Worm (Caenorhabditis elegans): ENCODE measurements around the gene cnc-9.

DNA sequence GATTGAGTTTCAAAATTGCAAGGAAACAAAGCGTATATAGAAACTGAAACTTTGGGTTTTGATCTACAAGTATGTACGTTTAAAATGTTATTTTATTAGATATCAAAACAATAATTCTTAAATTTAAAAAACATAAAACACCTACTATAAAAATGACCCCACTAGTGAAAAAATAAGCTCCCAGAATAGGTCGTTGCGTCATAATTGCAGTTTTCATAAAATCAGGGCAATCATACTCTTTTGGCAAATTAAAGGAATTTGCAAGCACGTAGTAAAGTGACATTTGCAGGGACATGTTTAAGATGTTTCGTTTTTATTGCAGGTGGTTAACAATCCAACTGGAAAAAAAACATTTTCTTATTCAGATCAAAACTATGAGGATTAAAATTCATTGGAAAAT lies 8.5 kb upstream of the cnc-9 start, which contains the start of gene srt-6:
- TF ChIP-seq saeg-2 (GFP tag; IDR thresholded peaks at IDR 0.05) (no peak), nhr-28 (tag; optimal IDR thresholded peaks at IDR 0.05) (no peak), pha-4 (GFP tag; IDR thresholded peaks at IDR 0.05) (no peak), pha-4 (tag; optimal IDR thresholded peaks at IDR 0.05) (no peak), ces-1 (GFP tag; optimal IDR thresholded peaks at IDR 0.05) (no peak)

Data from whole organism, L4 larva.